Worm (Caenorhabditis elegans): ENCODE results near the gene nmat-1.

- no peak for TF ChIP-seq odd-2 (tag; optimal IDR thresholded peaks at IDR 0.05)
- TF ChIP-seq dmd-4 (tag; optimal IDR thresholded peaks at IDR 0.05; ENCODE audit: borderline replicate concordance): no peak
- TF ChIP-seq hlh-30 (tag; optimal IDR thresholded peaks at IDR 0.05; ENCODE audit: insufficient read depth): no peak
- no peak for TF ChIP-seq F13H6.1 (tag; optimal IDR thresholded peaks at IDR 0.05)
- TF ChIP-seq gmeb-2 (tag; optimal IDR thresholded peaks at IDR 0.05): no peak
- no peak for TF ChIP-seq nfya-1 (tag; optimal IDR thresholded peaks at IDR 0.05)
- TF ChIP-seq unc-42 (tag; optimal IDR thresholded peaks at IDR 0.05): no peak
- no peak for TF ChIP-seq ref-2 (tag; optimal IDR thresholded peaks at IDR 0.05)
- no peak for TF ChIP-seq fkh-6 (tag; optimal IDR thresholded peaks at IDR 0.05)
- no peak for TF ChIP-seq ceh-24 (tag; optimal IDR thresholded peaks at IDR 0.05)
- TF ChIP-seq ama-1 (optimal IDR thresholded peaks at IDR 0.05): no peak
- no peak for TF ChIP-seq ceh-18 (tag; optimal IDR thresholded peaks at IDR 0.05)
These were observed 47.1 kb upstream of the nmat-1 start, which contains the start of gene lgc-23 for ce11 chrX:12064908-12065307.
